Worm (Caenorhabditis elegans) whole organism, L4 larva: ENCODE measurements around the gene srn-1.

Experiments used
- F10B5.3 ChIP-seq: sonication (generic microtip); optimal IDR thresholded peaks from 2 replicates; lab custom pipeline; 2016; ENCODE audit warnings: mild to moderate bottlenecking, missing genetic modification characterization, missing compliant biosample characterization
- R02D3.7 ChIP-seq: fragments of 150-350 bp; sonication (generic microtip); optimal IDR thresholded peaks from 3 replicates; lab custom pipeline; 2014; ENCODE audit warnings: missing biosample characterization, missing genetic modification characterization
- Y105C5A.15 ChIP-seq: fragments of 200-800 bp; sonication (Bioruptor generic); IDR thresholded peaks from 2 replicates; pipeline ENCODE4 v1.3.6; 2022; ENCODE audit warnings: missing genetic modification characterization, missing compliant biosample characterization
- Y48G9A.11 ChIP-seq: fragments of 200-800 bp; sonication (Bioruptor generic); IDR thresholded peaks from 2 replicates; pipeline ENCODE4 v1.3.6; 2022; ENCODE audit warnings: missing genetic modification reagents, missing genetic modification characterization, missing compliant biosample characterization
- Y75B8A.6 ChIP-seq: fragments of 200-800 bp; sonication (Bioruptor generic); IDR thresholded peaks from 2 replicates; pipeline ENCODE4 v1.3.6; 2022; ENCODE audit warnings: missing genetic modification reagents, missing genetic modification characterization, missing compliant biosample characterization
- aha-1 ChIP-seq: fragments of 150-350 bp; peaks from one replicate; lab custom pipeline; 2014; ENCODE audit warnings: missing biosample characterization, missing genetic modification characterization
- arid-1 ChIP-seq: fragments of 200-800 bp; sonication (Bioruptor generic); conservative IDR thresholded peaks from 2 replicates; pipeline ENCODE4 v1.3.6; 2022; ENCODE audit warnings: missing genetic modification reagents, missing genetic modification characterization, missing compliant biosample characterization
- attf-4 ChIP-seq: sonication (generic microtip); optimal IDR thresholded peaks from 3 replicates; lab custom pipeline; 2017; ENCODE audit warnings: missing biosample characterization, missing genetic modification characterization
- ceh-28 ChIP-seq: fragments of 150-350 bp; optimal IDR thresholded peaks from 2 replicates; lab custom pipeline; 2014; ENCODE audit warnings: missing biosample characterization, missing genetic modification reagents, missing genetic modification characterization
- ceh-44 ChIP-seq: fragments of 200-800 bp; sonication (Bioruptor generic); IDR thresholded peaks from 2 replicates; pipeline ENCODE4 v1.3.6; 2022; ENCODE audit warnings: missing genetic modification reagents, missing genetic modification characterization, missing compliant biosample characterization
- ces-1 ChIP-seq: fragments of 150-350 bp; sonication (generic microtip); optimal IDR thresholded peaks from 4 replicates; lab custom pipeline; 2014; ENCODE audit warnings: missing biosample characterization, missing genetic modification reagents, missing genetic modification characterization
- cey-2 ChIP-seq: sonication (generic microtip); optimal IDR thresholded peaks from 3 replicates; lab custom pipeline; 2017; ENCODE audit warnings: missing genetic modification characterization, mild to moderate bottlenecking, missing compliant biosample characterization, antibody characterized with exemption, borderline replicate concordance; ENCODE audit not compliant: insufficient read depth
- ctbp-1 ChIP-seq: fragments of 200-800 bp; sonication (Bioruptor generic); IDR thresholded peaks from 2 replicates; pipeline ENCODE4 v1.3.6; 2022; ENCODE audit warnings: missing genetic modification reagents, missing genetic modification characterization, missing compliant biosample characterization
- daf-12 ChIP-seq: fragments of 150-350 bp; optimal IDR thresholded peaks from 2 replicates; lab custom pipeline; 2014; ENCODE audit warnings: missing biosample characterization, missing genetic modification reagents, missing genetic modification characterization
- daf-16 ChIP-seq, 3 experiments: sonication (generic microtip); optimal IDR thresholded peaks; 2 replicates each; lab custom pipeline; 2016 to 2017; ENCODE audit warnings: missing genetic modification characterization in 3 of 3, missing genetic modification reagents in 3 of 3, mild to moderate bottlenecking in 2 of 3, missing compliant biosample characterization in 2 of 3, missing biosample characterization in 1 of 3, moderate library complexity in 1 of 3
- daf-19 ChIP-seq: fragments of 200-800 bp; sonication (Bioruptor generic); conservative IDR thresholded peaks from 2 replicates; pipeline ENCODE4 v1.3.6; 2022; ENCODE audit warnings: missing genetic modification characterization, missing compliant biosample characterization
- dmd-6 ChIP-seq: fragments of 200-800 bp; sonication (Bioruptor generic); IDR thresholded peaks from 2 replicates; pipeline ENCODE4 v1.3.6; 2022; ENCODE audit warnings: missing genetic modification reagents, missing genetic modification characterization, missing compliant biosample characterization
- dmd-9 ChIP-seq: fragments of 200-800 bp; sonication (Bioruptor generic); IDR thresholded peaks from 2 replicates; pipeline ENCODE4 v1.3.6; 2022; ENCODE audit warnings: missing genetic modification reagents, missing genetic modification characterization, missing compliant biosample characterization
- dve-1 ChIP-seq: sonication (generic microtip); optimal IDR thresholded peaks from 2 replicates; lab custom pipeline; 2017; ENCODE audit warnings: antibody characterized with exemption, mild to moderate bottlenecking, missing genetic modification characterization, missing compliant biosample characterization; ENCODE audit not compliant: insufficient read depth
- egl-43 ChIP-seq: fragments of 200-800 bp; sonication (Bioruptor generic); IDR thresholded peaks from 2 replicates; pipeline ENCODE4 v1.3.6; 2022; ENCODE audit warnings: missing genetic modification reagents, missing genetic modification characterization, missing compliant biosample characterization
- fkh-10 ChIP-seq: fragments of 150-350 bp; optimal IDR thresholded peaks from 2 replicates; lab custom pipeline; 2014; ENCODE audit warnings: missing biosample characterization, missing genetic modification reagents, missing genetic modification characterization
- fos-1 ChIP-seq: fragments of 150-350 bp; optimal IDR thresholded peaks from 2 replicates; lab custom pipeline; 2014; ENCODE audit warnings: missing biosample characterization, missing genetic modification characterization
- hif-1 ChIP-seq, 2 experiments: sonication (generic microtip); optimal IDR thresholded peaks; 2 replicates each; lab custom pipeline; 2016 to 2017; ENCODE audit warnings: missing compliant biosample characterization in 2 of 2, missing genetic modification characterization in 2 of 2, missing genetic modification reagents in 2 of 2, missing genotype in 2 of 2, mild to moderate bottlenecking in 1 of 2
- hlh-11 ChIP-seq: fragments of 200-800 bp; sonication (Bioruptor generic); optimal IDR thresholded peaks from 2 replicates; lab custom pipeline; 2018; ENCODE audit warnings: mild to moderate bottlenecking, missing genetic modification characterization, missing compliant biosample characterization
- jun-1 ChIP-seq: fragments of 150-350 bp; optimal IDR thresholded peaks from 2 replicates; lab custom pipeline; 2014; ENCODE audit warnings: missing biosample characterization, missing genetic modification reagents, missing genetic modification characterization
- lim-7 ChIP-seq: fragments of 200-800 bp; sonication (Bioruptor generic); IDR thresholded peaks from 2 replicates; pipeline ENCODE4 v1.3.6; 2022; ENCODE audit warnings: missing genetic modification characterization, missing compliant biosample characterization
- lin-13 ChIP-seq: fragments of 150-350 bp; optimal IDR thresholded peaks from 2 replicates; lab custom pipeline; 2014; ENCODE audit warnings: missing biosample characterization, missing genetic modification reagents, missing genetic modification characterization
- lin-29 ChIP-seq: fragments of 200-800 bp; sonication (Bioruptor generic); IDR thresholded peaks from 2 replicates; pipeline ENCODE4 v1.3.6; 2022; ENCODE audit warnings: missing genetic modification reagents, missing genetic modification characterization, missing compliant biosample characterization
- lsy-2 ChIP-seq, 2 experiments: fragments of 150-350 bp in 1 of 2; sonication (generic microtip) in 1 of 2; optimal IDR thresholded peaks; 2 replicates each; lab custom pipeline; 2014 to 2017; ENCODE audit warnings: missing biosample characterization in 2 of 2, missing genetic modification characterization in 2 of 2
- madf-5 ChIP-seq, 2 experiments: fragments of 200-800 bp; sonication (Bioruptor generic); IDR thresholded peaks; 2 replicates each; pipeline ENCODE4 v1.3.6; 2022; ENCODE audit warnings: missing compliant biosample characterization in 2 of 2, missing genetic modification characterization in 2 of 2
- madf-9 ChIP-seq: fragments of 200-800 bp; sonication (Bioruptor generic); conservative IDR thresholded peaks from 2 replicates; pipeline ENCODE4 v1.3.6; 2022; ENCODE audit warnings: missing genetic modification reagents, missing genetic modification characterization, missing compliant biosample characterization
- mdl-1 ChIP-seq, 2 experiments: fragments of 150-350 bp in 1 of 2; sonication (generic microtip) in 1 of 2; optimal IDR thresholded peaks; 2 replicates each; lab custom pipeline; 2014 to 2017; ENCODE audit warnings: missing biosample characterization in 2 of 2, missing genetic modification characterization in 2 of 2
- mdt-29 ChIP-seq: fragments of 200-800 bp; sonication (Bioruptor generic); IDR thresholded peaks from 2 replicates; pipeline ENCODE4 v1.3.6; 2022; ENCODE audit warnings: missing genetic modification reagents, missing genetic modification characterization, missing compliant biosample characterization
- mep-1 ChIP-seq: fragments of 150-350 bp; sonication (generic microtip); optimal IDR thresholded peaks from 3 replicates; lab custom pipeline; 2014; ENCODE audit warnings: missing biosample characterization, missing genetic modification characterization
- mxl-3 ChIP-seq: fragments of 200-800 bp; sonication (Bioruptor generic); optimal IDR thresholded peaks from 2 replicates; lab custom pipeline; 2018; ENCODE audit warnings: mild to moderate bottlenecking, missing genetic modification characterization, missing compliant biosample characterization
- nhr-102 ChIP-seq: sonication (generic microtip); optimal IDR thresholded peaks from 2 replicates; lab custom pipeline; 2016; ENCODE audit warnings: mild to moderate bottlenecking, missing genetic modification characterization, moderate library complexity, missing compliant biosample characterization
- nhr-237 ChIP-seq: sonication (generic microtip); optimal IDR thresholded peaks from 2 replicates; lab custom pipeline; 2017; ENCODE audit warnings: missing biosample characterization, missing genetic modification characterization
- nhr-28 ChIP-seq: fragments of 150-350 bp; optimal IDR thresholded peaks from 2 replicates; lab custom pipeline; 2014; ENCODE audit warnings: missing biosample characterization, missing genetic modification characterization
- nhr-41 ChIP-seq: fragments of 200-800 bp; sonication (Bioruptor generic); IDR thresholded peaks from 2 replicates; pipeline ENCODE4 v1.3.6; 2022; ENCODE audit warnings: missing genetic modification reagents, missing genetic modification characterization, missing compliant biosample characterization
- nhr-48 ChIP-seq: sonication (generic microtip); optimal IDR thresholded peaks from 2 replicates; lab custom pipeline; 2016; ENCODE audit warnings: mild to moderate bottlenecking, missing genetic modification characterization, missing compliant biosample characterization
- nhr-6 ChIP-seq: fragments of 150-350 bp; optimal IDR thresholded peaks from 2 replicates; lab custom pipeline; 2014; ENCODE audit warnings: missing biosample characterization, missing genetic modification characterization
- nhr-77 ChIP-seq: fragments of 150-350 bp; optimal IDR thresholded peaks from 2 replicates; lab custom pipeline; 2014; ENCODE audit warnings: missing biosample characterization, missing genetic modification characterization
- pha-4 ChIP-seq, 2 experiments: fragments of 150-350 bp in 1 of 2; fragments of 200-800 bp in 1 of 2; sonication (Bioruptor generic) in 1 of 2; IDR thresholded peaks in 1 of 2; optimal IDR thresholded peaks in 1 of 2; 2 replicates each; pipeline versions ENCODE4 v1.3.6 to Lab custom; 2014 to 2022; ENCODE audit warnings: missing genetic modification characterization in 2 of 2, missing genetic modification reagents in 2 of 2, missing biosample characterization in 1 of 2, missing compliant biosample characterization in 1 of 2
- set-16 ChIP-seq: fragments of 200-800 bp; sonication (Bioruptor generic); IDR thresholded peaks from 2 replicates; pipeline ENCODE4 v1.3.6; 2022; ENCODE audit warnings: missing genetic modification reagents, missing genetic modification characterization, missing compliant biosample characterization
- skn-1 ChIP-seq: fragments of 150-350 bp; optimal IDR thresholded peaks from 2 replicates; lab custom pipeline; 2014; ENCODE audit warnings: missing biosample characterization, missing genetic modification characterization
- unc-130 ChIP-seq: sonication (generic microtip); optimal IDR thresholded peaks from 2 replicates; lab custom pipeline; 2016; ENCODE audit warnings: missing genetic modification reagents, missing genetic modification characterization, missing compliant biosample characterization
- unc-62 ChIP-seq, 3 experiments: fragments of 150-350 bp in 1 of 3; sonication (generic microtip); optimal IDR thresholded peaks in 2 of 3; peaks in 1 of 3; 1 replicate in 1 of 3; 2 replicates in 2 of 3; lab custom pipeline; 2014 to 2017; ENCODE audit warnings: missing biosample characterization in 3 of 3, missing genetic modification characterization in 3 of 3, missing genetic modification reagents in 3 of 3, missing genotype in 1 of 3
- ztf-7 ChIP-seq: fragments of 150-350 bp; optimal IDR thresholded peaks from 2 replicates; lab custom pipeline; 2014; ENCODE audit warnings: missing biosample characterization, missing genetic modification characterization

The srn-1 gene

ce11 chrV:6244631-6245030, 41.6 kb downstream of the srn-1 start (continued):
- no peak for TF ChIP-seq arid-1 (GFP tag; lab: Robert Waterston, UW)
- no peak for TF ChIP-seq lin-13 (GFP tag; lab: Kevin White, UChicago)
- no peak for TF ChIP-seq Y105C5A.15 (GFP tag; lab: Robert Waterston, UW)
- peak; percentile 55 for TF ChIP-seq nhr-6 (tag; lab: Kevin White, UChicago)
- no peak for TF ChIP-seq nhr-237 (tag; lab: Kevin White, UChicago)
- TF ChIP-seq daf-12, result no peak
- TF ChIP-seq daf-19 (GFP tag; lab: Robert Waterston, UW), result no peak
- no peak for TF ChIP-seq cey-2
- TF ChIP-seq aha-1 (tag; lab: Kevin White, UChicago), result peak; percentile 59
- no peak for TF ChIP-seq ceh-44 (GFP tag; lab: Robert Waterston, UW)
- TF ChIP-seq mxl-3 (GFP tag; lab: Kevin White, UChicago), result no peak
- TF ChIP-seq lin-29 (GFP tag; lab: Robert Waterston, UW), result no peak
- no peak for TF ChIP-seq jun-1
- no peak for TF ChIP-seq R02D3.7 (tag; lab: Kevin White, UChicago)
- TF ChIP-seq nhr-48, result peak; percentile 86
- no peak for TF ChIP-seq daf-16 (GFP tag; optimal IDR thresholded peaks at IDR 0.05; lab: Kevin White, UChicago)
- no peak for TF ChIP-seq daf-16 (tag; optimal IDR thresholded peaks at IDR 0.05; lab: Kevin White, UChicago)
- TF ChIP-seq ceh-28 (tag; lab: Kevin White, UChicago), result no peak
- TF ChIP-seq Y75B8A.6, result no peak
- TF ChIP-seq mdt-29, result no peak
- peak in 1 of 2 experiments; percentile 85 for TF ChIP-seq hif-1 (tag; optimal IDR thresholded peaks at IDR 0.05; lab: Kevin White, UChicago)
- no peak for TF ChIP-seq madf-5 (GFP tag; IDR thresholded peaks at IDR 0.05; lab: Robert Waterston, UW)
- TF ChIP-seq hlh-11 (tag; lab: Kevin White, UChicago), result no peak
- TF ChIP-seq ztf-7 (tag; lab: Kevin White, UChicago), result no peak
- TF ChIP-seq mdl-1 (tag; optimal IDR thresholded peaks at IDR 0.05; lab: Kevin White, UChicago), result peak in 1 of 2 experiments; percentile 60
- TF ChIP-seq lim-7 (GFP tag; lab: Robert Waterston, UW), result no peak
- TF ChIP-seq fkh-10 (GFP tag; lab: Kevin White, UChicago), result peak; percentile 57
- no peak for TF ChIP-seq nhr-41 (GFP tag; lab: Robert Waterston, UW)
- TF ChIP-seq ctbp-1 (GFP tag; lab: Robert Waterston, UW), result peak; percentile 50; the same call in 1 of the 2 replicates
- TF ChIP-seq Y48G9A.11 (GFP tag; lab: Robert Waterston, UW), result no peak

ce11 chrV:6243260-6243659, 43.0 kb downstream of the srn-1 start:
- TF ChIP-seq set-16, result no peak; the same call in 1 of the 2 replicates
- TF ChIP-seq madf-5 (GFP tag; IDR thresholded peaks at IDR 0.05; lab: Robert Waterston, UW), result no peak
- TF ChIP-seq daf-19 (GFP tag; lab: Robert Waterston, UW), result no peak
- no peak for TF ChIP-seq madf-9 (GFP tag; lab: Robert Waterston, UW)
- TF ChIP-seq fos-1 (tag; lab: Kevin White, UChicago), result no peak
- TF ChIP-seq ces-1 (GFP tag; lab: Kevin White, UChicago), result no peak
- peak; percentile 74 for TF ChIP-seq nhr-28 (tag; lab: Kevin White, UChicago)
- no peak for TF ChIP-seq egl-43
- peak; percentile 73 for TF ChIP-seq dve-1
- TF ChIP-seq lsy-2 (tag; optimal IDR thresholded peaks at IDR 0.05; lab: Kevin White, UChicago), result no peak
- peak; percentile 25 for TF ChIP-seq nhr-102
- TF ChIP-seq lin-29 (GFP tag; lab: Robert Waterston, UW), result no peak
- TF ChIP-seq unc-62 (GFP tag; optimal IDR thresholded peaks at IDR 0.05 in 1 of 2; lab: Kevin White, UChicago), result no peak
- TF ChIP-seq unc-62 (tag; optimal IDR thresholded peaks at IDR 0.05; lab: Kevin White, UChicago), result no peak
- TF ChIP-seq skn-1 (tag; lab: Kevin White, UChicago), result no peak
- TF ChIP-seq nhr-77, result peak; percentile 51
- peak; percentile 98 for TF ChIP-seq dmd-6 (GFP tag; lab: Robert Waterston, UW)
- no peak for TF ChIP-seq ceh-28 (tag; lab: Kevin White, UChicago)
- peak; percentile 19 for TF ChIP-seq mep-1 (tag; lab: Kevin White, UChicago)
- TF ChIP-seq cey-2, result no peak
- TF ChIP-seq arid-1 (GFP tag; lab: Robert Waterston, UW), result no peak
- TF ChIP-seq attf-4 (tag; lab: Kevin White, UChicago), result no peak
- TF ChIP-seq dmd-9 (GFP tag; lab: Robert Waterston, UW), result no peak
- no peak for TF ChIP-seq F10B5.3 (tag; lab: Kevin White, UChicago)
- 0 out of 2 replicates have a peak, but pooled peaks have one; percentile 45 for TF ChIP-seq pha-4 (GFP tag; IDR thresholded peaks at IDR 0.05; lab: Robert Waterston, UW)
- no peak for TF ChIP-seq pha-4 (tag; optimal IDR thresholded peaks at IDR 0.05; lab: Kevin White, UChicago)
- TF ChIP-seq unc-130 (GFP tag; lab: Kevin White, UChicago), result no peak
